Worm (Caenorhabditis elegans) whole organism, young adult: ENCODE results near the gene egas-4.
"Not testable (repeated sequence)": the region's sequence is repeated elsewhere in the genome, so short reads cannot be mapped to it uniquely, and the experiment has no call there.

ENCODE experiments used
- B0336.3 ChIP-seq: fragments of 200-800 bp; sonication (Bioruptor generic); IDR thresholded peaks from 2 replicates; pipeline ENCODE4 v1.3.6; 2022; ENCODE audit warnings: missing genetic modification characterization, missing compliant biosample characterization
- C17E4.6 ChIP-seq: fragments of 200-800 bp; sonication (Bioruptor generic); IDR thresholded peaks from 2 replicates; pipeline ENCODE4 v1.3.6; 2022; ENCODE audit warnings: missing genetic modification reagents, missing genetic modification characterization, missing compliant biosample characterization
- F49E8.2 ChIP-seq: sonication (generic microtip); optimal IDR thresholded peaks from 3 replicates; lab custom pipeline; 2017; ENCODE audit warnings: missing genetic modification characterization, mild to moderate bottlenecking, missing compliant biosample characterization, antibody characterized with exemption, moderate library complexity; ENCODE audit not compliant: insufficient read depth
- Y79H2A.3 ChIP-seq: fragments of 200-800 bp; sonication (Bioruptor generic); conservative IDR thresholded peaks from 2 replicates; pipeline ENCODE4 v1.3.6; 2022; ENCODE audit warnings: missing genetic modification reagents, missing genetic modification characterization, missing compliant biosample characterization
- Y95B8A.8 ChIP-seq: fragments of 200-800 bp; sonication (Bioruptor generic); IDR thresholded peaks from 2 replicates; pipeline ENCODE4 v1.3.6; 2022; ENCODE audit warnings: missing genetic modification reagents, missing genetic modification characterization, missing compliant biosample characterization
- ama-1 ChIP-seq, 3 experiments: fragments of 150-350 bp in 1 of 3; sonication (generic microtip) in 2 of 3; optimal IDR thresholded peaks; 2 replicates each; lab custom pipeline; 2014 to 2018; ENCODE audit warnings: missing biosample characterization in 2 of 3, missing genetic modification characterization in 2 of 3, missing genetic modification reagents in 2 of 3
- cebp-1 ChIP-seq, 2 experiments: fragments of 200-800 bp in 1 of 2; sonication (Bioruptor generic) in 1 of 2; sonication (generic microtip) in 1 of 2; IDR thresholded peaks in 1 of 2; optimal IDR thresholded peaks in 1 of 2; 2 replicates each; pipeline versions ENCODE4 v1.3.6 to Lab custom; 2017 to 2022; ENCODE audit warnings: missing compliant biosample characterization in 2 of 2, missing genetic modification characterization in 2 of 2, mild to moderate bottlenecking in 1 of 2, missing genetic modification reagents in 1 of 2, moderate library complexity in 1 of 2
- ceh-40 ChIP-seq: fragments of 200-800 bp; sonication (Bioruptor generic); IDR thresholded peaks from 2 replicates; pipeline ENCODE4 v1.3.6; 2022; ENCODE audit warnings: missing genetic modification characterization, missing compliant biosample characterization
- ceh-91 ChIP-seq: fragments of 200-800 bp; sonication (Bioruptor generic); IDR thresholded peaks from 2 replicates; pipeline ENCODE4 v1.3.6; 2022; ENCODE audit warnings: missing genetic modification reagents, missing genetic modification characterization, missing compliant biosample characterization
- egl-44 ChIP-seq: fragments of 200-800 bp; sonication (Bioruptor generic); IDR thresholded peaks from 2 replicates; pipeline ENCODE4 v1.3.6; 2022; ENCODE audit warnings: missing genetic modification reagents, missing genetic modification characterization, missing compliant biosample characterization
- egrh-3 ChIP-seq: fragments of 200-800 bp; sonication (Bioruptor generic); IDR thresholded peaks from 2 replicates; pipeline ENCODE4 v1.3.6; 2022; ENCODE audit warnings: missing genetic modification reagents, missing genetic modification characterization, missing compliant biosample characterization
- ekl-4 ChIP-seq: fragments of 200-800 bp; sonication (Bioruptor generic); IDR thresholded peaks from 2 replicates; pipeline ENCODE4 v1.3.6; 2022; ENCODE audit warnings: missing genetic modification reagents, missing genetic modification characterization, missing compliant biosample characterization
- ets-4 ChIP-seq: fragments of 200-800 bp; sonication (Bioruptor generic); optimal IDR thresholded peaks from 2 replicates; lab custom pipeline; 2018; ENCODE audit warnings: mild to moderate bottlenecking, missing genetic modification characterization, missing compliant biosample characterization
- hmg-1.2 ChIP-seq: fragments of 200-800 bp; sonication (Bioruptor generic); IDR thresholded peaks from 2 replicates; pipeline ENCODE4 v1.3.6; 2022; ENCODE audit warnings: missing genetic modification reagents, missing genetic modification characterization, missing compliant biosample characterization
- hrde-1 ChIP-seq: sonication (generic microtip); optimal IDR thresholded peaks from 2 replicates; lab custom pipeline; 2016; ENCODE audit warnings: missing genetic modification characterization, mild to moderate bottlenecking, missing compliant biosample characterization, moderate library complexity, missing genotype, missing genetic modification reagents, borderline replicate concordance
- let-526 ChIP-seq: fragments of 200-800 bp; sonication (Bioruptor generic); IDR thresholded peaks from 2 replicates; pipeline ENCODE4 v1.3.6; 2022; ENCODE audit warnings: missing genetic modification reagents, missing genetic modification characterization, missing compliant biosample characterization
- lin-26 ChIP-seq: fragments of 200-800 bp; sonication (Bioruptor generic); IDR thresholded peaks from 2 replicates; pipeline ENCODE4 v1.3.6; 2022; ENCODE audit warnings: missing genetic modification reagents, missing genetic modification characterization, missing compliant biosample characterization
- lin-35 ChIP-seq, 3 experiments: fragments of 150-350 bp in 2 of 3; sonication (generic microtip) in 1 of 3; optimal IDR thresholded peaks; 2 replicates each; lab custom pipeline; 2014 to 2018; ENCODE audit warnings: missing biosample characterization in 3 of 3, missing genetic modification characterization in 3 of 3, missing genetic modification reagents in 3 of 3
- lin-54 ChIP-seq: fragments of 200-800 bp; sonication (Bioruptor generic); optimal IDR thresholded peaks from 2 replicates; lab custom pipeline; 2018; ENCODE audit warnings: mild to moderate bottlenecking, missing genetic modification characterization, missing compliant biosample characterization
- lsl-1 ChIP-seq: fragments of 200-800 bp; sonication (Bioruptor generic); optimal IDR thresholded peaks from 2 replicates; lab custom pipeline; 2018; ENCODE audit warnings: mild to moderate bottlenecking, missing genetic modification characterization, moderate library complexity, missing compliant biosample characterization
- nfya-1 ChIP-seq: sonication (generic microtip); optimal IDR thresholded peaks from 2 replicates; lab custom pipeline; 2017; ENCODE audit warnings: antibody characterized with exemption, missing compliant biosample characterization, missing genetic modification characterization, borderline replicate concordance; ENCODE audit not compliant: insufficient read depth
- pbrm-1 ChIP-seq: fragments of 200-800 bp; sonication (Bioruptor generic); IDR thresholded peaks from 2 replicates; pipeline ENCODE4 v1.3.6; 2022; ENCODE audit warnings: missing genetic modification reagents, missing genetic modification characterization, missing compliant biosample characterization
- rcor-1 ChIP-seq: fragments of 200-800 bp; sonication (Bioruptor generic); IDR thresholded peaks from 2 replicates; pipeline ENCODE4 v1.3.6; 2022; ENCODE audit warnings: missing genetic modification reagents, missing genetic modification characterization, missing compliant biosample characterization
- rec-8 ChIP-seq, 2 experiments: sonication (generic microtip); optimal IDR thresholded peaks; 2 replicates each; lab custom pipeline; 2016; ENCODE audit warnings: mild to moderate bottlenecking in 2 of 2, missing genetic modification characterization in 2 of 2, missing genetic modification reagents in 2 of 2, missing genotype in 2 of 2, missing biosample characterization in 1 of 2, missing compliant biosample characterization in 1 of 2, moderate library complexity in 1 of 2
- sea-2 ChIP-seq: fragments of 200-800 bp; sonication (Bioruptor generic); IDR thresholded peaks from 2 replicates; pipeline ENCODE4 v1.3.6; 2022; ENCODE audit warnings: missing genetic modification characterization, missing compliant biosample characterization
- snpc-1.3 ChIP-seq: sonication (generic microtip); optimal IDR thresholded peaks from 2 replicates; lab custom pipeline; 2017; ENCODE audit warnings: missing genetic modification characterization, mild to moderate bottlenecking, missing compliant biosample characterization, antibody characterized with exemption, moderate library complexity, missing genotype, missing genetic modification reagents; ENCODE audit not compliant: insufficient read depth
- snpc-3.4 ChIP-seq: sonication (generic microtip); optimal IDR thresholded peaks from 2 replicates; lab custom pipeline; 2017; ENCODE audit warnings: missing genetic modification characterization, mild to moderate bottlenecking, missing compliant biosample characterization, antibody characterized with exemption, moderate library complexity, missing genotype, missing genetic modification reagents
- snpc-4 ChIP-seq, 5 experiments: fragments of 150-350 bp in 1 of 5; sonication (generic microtip) in 4 of 5; optimal IDR thresholded peaks; 2 replicates each; lab custom pipeline; 2014 to 2018; ENCODE audit warnings: missing genetic modification characterization in 5 of 5, missing biosample characterization in 3 of 5, antibody characterized with exemption in 2 of 5, mild to moderate bottlenecking in 2 of 5, missing compliant biosample characterization in 2 of 5, missing genotype in 2 of 5, moderate library complexity in 2 of 5, missing genetic modification reagents in 1 of 5

The egas-4 gene

DNA sequence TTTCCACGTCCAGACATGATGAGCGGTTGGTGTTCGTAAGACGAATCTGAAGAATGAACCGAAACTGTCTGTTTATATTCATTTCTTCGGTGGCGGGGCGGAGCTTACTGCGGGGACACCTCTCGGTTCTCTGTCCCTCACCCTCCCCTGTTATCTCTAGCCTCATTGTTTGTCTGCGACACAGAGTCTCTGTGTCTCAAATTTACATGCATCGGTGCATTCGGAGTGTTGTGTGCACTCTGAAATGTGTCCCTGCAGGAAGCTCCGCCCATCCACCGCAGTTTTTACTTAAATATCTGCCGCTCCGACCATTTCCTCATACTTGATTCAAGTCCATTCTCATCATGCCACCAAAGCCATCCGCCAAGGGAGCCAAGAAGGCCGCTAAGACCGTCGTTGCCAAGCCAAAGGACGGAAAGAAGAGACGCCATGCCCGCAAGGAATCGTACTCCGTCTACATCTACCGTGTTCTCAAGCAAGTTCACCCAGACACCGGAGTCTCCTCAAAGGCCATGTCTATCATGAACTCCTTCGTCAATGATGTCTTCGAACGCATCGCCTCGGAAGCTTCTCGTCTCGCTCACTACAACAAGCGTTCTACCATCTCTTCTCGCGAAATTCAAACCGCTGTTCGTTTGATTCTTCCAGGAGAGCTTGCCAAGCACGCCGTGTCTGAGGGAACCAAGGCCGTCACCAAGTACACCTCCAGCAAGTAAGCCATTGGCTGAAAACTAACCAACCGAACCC is 11.3 kb downstream of the egas-4 start, which contains the start of the genes his-61 and his-62 (continued):
- no peak for TF ChIP-seq ama-1 (optimal IDR thresholded peaks at IDR 0.05; lab: Kevin White, UChicago)
- TF ChIP-seq ama-1 (GFP tag; optimal IDR thresholded peaks at IDR 0.05; lab: Kevin White, UChicago): no peak
- no peak for TF ChIP-seq lin-35 (GFP tag; optimal IDR thresholded peaks at IDR 0.05; lab: Kevin White, UChicago)
- peak; percentile 32; the same call in 1 of the 2 replicates for TF ChIP-seq C17E4.6 (GFP tag; lab: Robert Waterston, UW)
- TF ChIP-seq, all 124 proteins: peak for 38

DNA sequence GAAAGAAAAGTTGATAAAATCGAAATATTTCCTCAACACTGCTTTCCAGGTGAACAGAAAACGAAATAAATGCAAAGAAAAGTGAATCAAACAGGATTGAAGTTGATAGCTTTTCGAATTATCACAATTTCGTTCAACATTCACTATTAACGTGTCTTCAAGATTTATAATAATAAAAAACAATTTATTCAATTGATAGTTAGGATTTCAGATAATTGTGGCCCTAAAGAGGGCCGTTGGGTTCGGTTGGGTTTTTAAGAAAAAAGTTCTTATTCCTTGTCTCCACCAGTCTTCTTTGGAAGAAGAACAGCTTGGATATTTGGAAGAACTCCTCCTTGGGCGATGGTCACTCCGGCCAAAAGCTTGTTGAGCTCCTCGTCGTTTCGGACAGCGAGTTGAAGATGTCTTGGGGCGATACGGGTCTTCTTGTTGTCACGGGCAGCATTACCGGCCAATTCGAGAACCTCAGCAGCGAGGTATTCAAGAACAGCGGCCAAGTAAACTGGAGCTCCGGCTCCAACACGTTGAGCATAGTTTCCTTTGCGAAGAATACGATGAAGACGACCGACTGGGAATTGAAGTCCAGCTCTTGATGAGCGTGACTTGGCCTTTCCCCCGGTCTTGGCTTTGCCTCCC is 12.0 kb downstream of the egas-4 start:
- TF ChIP-seq snpc-4 (GFP tag; optimal IDR thresholded peaks at IDR 0.05; lab: Kevin White, UChicago); ama-1 (optimal IDR thresholded peaks at IDR 0.05; lab: Kevin White, UChicago); cebp-1 (GFP tag; IDR thresholded peaks at IDR 0.05; lab: Robert Waterston, UW): not testable (repeated sequence)
- peak in 1 of 4 experiments; percentile 43 for TF ChIP-seq snpc-4 (tag; optimal IDR thresholded peaks at IDR 0.05; lab: Kevin White, UChicago)
- TF ChIP-seq ama-1 (GFP tag; optimal IDR thresholded peaks at IDR 0.05; lab: Kevin White, UChicago): peak; percentile 32 to 33
- peak in 1 of 2 experiments; percentile 38 for TF ChIP-seq rec-8 (tag; optimal IDR thresholded peaks at IDR 0.05; lab: Kevin White, UChicago)
- TF ChIP-seq cebp-1 (tag; optimal IDR thresholded peaks at IDR 0.05; lab: Kevin White, UChicago): peak; percentile 5
- peak; percentile 53; the same call in 1 of the 2 replicates for TF ChIP-seq egl-44 (GFP tag; lab: Robert Waterston, UW)
- TF ChIP-seq B0336.3: 0 out of 2 replicates have a peak, but pooled peaks have one; percentile 34
- peak; percentile 2 for TF ChIP-seq snpc-1.3 (tag; lab: Kevin White, UChicago)
- TF ChIP-seq Y79H2A.3 (GFP tag; lab: Robert Waterston, UW): peak; percentile 49; the same call in 1 of the 2 replicates
- TF ChIP-seq F49E8.2: peak; percentile 49
- TF ChIP-seq ekl-4 (GFP tag; lab: Robert Waterston, UW): peak; percentile 37; the same call in 1 of the 2 replicates
- 0 out of 2 replicates have a peak, but pooled peaks have one; percentile 69 for TF ChIP-seq sea-2
- TF ChIP-seq rcor-1 (GFP tag; lab: Robert Waterston, UW): peak; percentile 25; the same call in 1 of the 2 replicates
- peak; percentile 87 for TF ChIP-seq lin-26 (GFP tag; lab: Robert Waterston, UW)
- peak; percentile 49 for TF ChIP-seq snpc-3.4
- TF ChIP-seq ceh-40 (GFP tag; lab: Robert Waterston, UW): 0 out of 2 replicates have a peak, but pooled peaks have one; percentile 3
- peak; percentile 51; the same call in 1 of the 2 replicates for TF ChIP-seq Y95B8A.8 (GFP tag; lab: Robert Waterston, UW)
- peak; percentile 92 for TF ChIP-seq hrde-1
- peak; percentile 40; the same call in 1 of the 2 replicates for TF ChIP-seq egrh-3 (GFP tag; lab: Robert Waterston, UW)
- TF ChIP-seq lin-54 (GFP tag; lab: Kevin White, UChicago): peak; percentile 47
- peak; percentile 31 for TF ChIP-seq lsl-1 (GFP tag; lab: Kevin White, UChicago)

DNA sequence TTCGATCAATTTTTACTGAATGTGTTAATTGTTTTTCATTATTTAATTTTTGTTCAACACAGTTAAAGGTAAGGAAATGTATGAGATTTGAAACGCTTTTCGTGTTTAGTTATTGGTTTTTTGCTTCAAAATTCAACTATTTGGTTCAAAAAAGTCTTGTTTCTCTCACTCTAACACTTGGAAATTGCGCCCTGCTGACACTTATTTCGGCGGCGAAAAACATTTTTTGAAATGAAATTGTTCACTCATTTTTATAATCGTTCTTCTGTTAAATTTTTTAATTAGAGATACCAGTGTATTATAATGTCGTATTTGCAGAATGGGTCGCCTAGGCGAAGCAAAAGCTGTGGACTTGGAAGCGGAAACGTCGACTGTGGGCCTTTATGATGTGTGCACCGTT is 19.5 kb downstream of the egas-4 start, which contains the start of gene rod-1:
Gene rod-1, plus strand, starts transcription at position 319 of the 400 bp plus-strand sequence.
- TF ChIP-seq nfya-1 (tag; lab: Kevin White, UChicago) (no peak), pbrm-1 (GFP tag; lab: Robert Waterston, UW) (peak; percentile 41; the same call in 1 of the 2 replicates), ets-4 (GFP tag; lab: Kevin White, UChicago) (no peak), hmg-1.2 (GFP tag; lab: Robert Waterston, UW) (0 out of 2 replicates have a peak, but pooled peaks have one; percentile 8), ceh-91 (GFP tag; lab: Robert Waterston, UW) (no peak), let-526 (no peak)
- TF ChIP-seq, all 124 proteins: peak for 2
